Fruit fly (Drosophila melanogaster): ENCODE measurements around the gene Cpr35B.

Gene Cpr35B

DNA sequence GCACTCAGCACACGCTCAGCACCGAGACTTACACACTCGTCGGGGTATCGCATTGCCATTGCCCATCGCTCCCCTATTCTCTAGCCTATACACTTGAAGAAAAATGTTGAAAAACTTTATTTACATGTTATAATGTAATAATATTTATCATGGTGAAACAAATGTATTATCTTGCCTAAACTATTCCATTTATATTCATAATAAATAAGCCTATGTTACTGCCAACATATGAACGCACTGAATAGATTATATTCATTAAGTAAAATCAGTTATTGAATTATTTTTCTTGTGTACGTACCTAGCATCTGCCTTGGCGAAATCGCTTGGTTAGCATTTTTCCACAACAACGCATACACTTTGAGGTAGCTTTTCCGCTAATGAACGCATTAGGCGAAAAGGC lies 15.9 kb upstream of the Cpr35B start (continued):
- no peak for TF ChIP-seq sug (tag; optimal IDR thresholded peaks at IDR 0.05)
- TF ChIP-seq ap (GFP tag; IDR thresholded peaks at IDR 0.05) = no peak
- peak; percentile 54; the same call in 1 of the 2 replicates for TF ChIP-seq E2f1 (GFP tag; IDR thresholded peaks at IDR 0.05)
- no peak for TF ChIP-seq Vsx1 (GFP tag; optimal IDR thresholded peaks at IDR 0.05)
- peak; percentile 73 for TF ChIP-seq CG18262 (tag; optimal IDR thresholded peaks at IDR 0.05)
- no peak for TF ChIP-seq hkb (optimal IDR thresholded peaks at IDR 0.05)
- peak; percentile 64 for TF ChIP-seq hkb (GFP tag; IDR thresholded peaks at IDR 0.05)
- peak; percentile 54 for TF ChIP-seq Spps (tag; optimal IDR thresholded peaks at IDR 0.05)
- no peak for TF ChIP-seq Bdp1 (GFP tag; optimal IDR thresholded peaks at IDR 0.05)
- no peak for TF ChIP-seq Camta (GFP tag; optimal IDR thresholded peaks at IDR 0.05)
- TF ChIP-seq jing (GFP tag; optimal IDR thresholded peaks at IDR 0.05) = no peak
- TF ChIP-seq CG17829 (tag; optimal IDR thresholded peaks at IDR 0.05) = peak; percentile 75
- peak; percentile 60 for TF ChIP-seq zf30C (GFP tag; optimal IDR thresholded peaks at IDR 0.05)
- TF ChIP-seq hth (optimal IDR thresholded peaks at IDR 0.05) = no peak
- no peak for TF ChIP-seq Dad (GFP tag; optimal IDR thresholded peaks at IDR 0.05)
- TF ChIP-seq tgo (GFP tag; IDR thresholded peaks at IDR 0.05) = peak; percentile 52
- peak; percentile 31 for TF ChIP-seq fd96Cb (tag; optimal IDR thresholded peaks at IDR 0.05)
- TF ChIP-seq CG14667 (GFP tag; IDR thresholded peaks at IDR 0.05) = no peak
- TF ChIP-seq ci (GFP tag; IDR thresholded peaks at IDR 0.05) = 0 out of 3 replicates have a peak, but pooled peaks have one; percentile 16
- TF ChIP-seq CG4360 (GFP tag; IDR thresholded peaks at IDR 0.05) = 0 out of 2 replicates have a peak, but pooled peaks have one; percentile 29
- TF ChIP-seq gcm (GFP tag; optimal IDR thresholded peaks at IDR 0.05) = peak; percentile 48
- no peak for TF ChIP-seq Hmx (GFP tag; optimal IDR thresholded peaks at IDR 0.05)
- peak; percentile 43 for TF ChIP-seq Fer3 (tag; optimal IDR thresholded peaks at IDR 0.05)
- no peak for TF ChIP-seq ro (GFP tag; IDR thresholded peaks at IDR 0.05)
- 0 out of 2 replicates have a peak, but pooled peaks have one; percentile 32 for TF ChIP-seq CG4730 (GFP tag; IDR thresholded peaks at IDR 0.05)
- TF ChIP-seq Blimp-1 (GFP tag; optimal IDR thresholded peaks at IDR 0.05) = peak; percentile 64
- TF ChIP-seq CG10267 (tag; optimal IDR thresholded peaks at IDR 0.05) = peak; percentile 68
- TF ChIP-seq ewg (GFP tag; optimal IDR thresholded peaks at IDR 0.05) = peak; percentile 13
- peak; percentile 16 for TF ChIP-seq CG9817 (tag; optimal IDR thresholded peaks at IDR 0.05)
- peak; percentile 55 for TF ChIP-seq CG13775 (GFP tag; optimal IDR thresholded peaks at IDR 0.05)
- TF ChIP-seq Doc2 (GFP tag; IDR thresholded peaks at IDR 0.05) = no peak
- TF ChIP-seq Fer2 (tag; optimal IDR thresholded peaks at IDR 0.05) = no peak
- TF ChIP-seq CG6854 (GFP tag; optimal IDR thresholded peaks at IDR 0.05) = peak; percentile 6
- TF ChIP-seq dysf (GFP tag; IDR thresholded peaks at IDR 0.05) = 0 out of 3 replicates have a peak, but pooled peaks have one; percentile 5
- no peak for TF ChIP-seq disco-r (GFP tag; optimal IDR thresholded peaks at IDR 0.05)
- TF ChIP-seq tna (GFP tag; IDR thresholded peaks at IDR 0.05; ENCODE audit: partially characterized antibody) = no peak
- TF ChIP-seq bbx (GFP tag; IDR thresholded peaks at IDR 0.05; ENCODE audit: partially characterized antibody) = no peak
- TF ChIP-seq tll (GFP tag; optimal IDR thresholded peaks at IDR 0.05) = no peak
- no peak for TF ChIP-seq Hr78 (GFP tag; optimal IDR thresholded peaks at IDR 0.05)
- TF ChIP-seq stwl (tag; optimal IDR thresholded peaks at IDR 0.05) = peak; percentile 2
- TF ChIP-seq CG8944 (GFP tag; optimal IDR thresholded peaks at IDR 0.05) = no peak
- TF ChIP-seq CG4707 (GFP tag; optimal IDR thresholded peaks at IDR 0.05) = no peak
- TF ChIP-seq Sox100B (GFP tag; optimal IDR thresholded peaks at IDR 0.05) = peak; percentile 40
- TF ChIP-seq chinmo (GFP tag; IDR thresholded peaks at IDR 0.05; ENCODE audit: partially characterized antibody) = no peak
- no peak for TF ChIP-seq Hsf (GFP tag; optimal IDR thresholded peaks at IDR 0.05)
- peak; percentile 87 for TF ChIP-seq Ets65A (GFP tag)
- peak; percentile 22 for TF ChIP-seq CG1602 (GFP tag; optimal IDR thresholded peaks at IDR 0.05)
- TF ChIP-seq Med (GFP tag) = peak; percentile 39
- TF ChIP-seq CG11695 (GFP tag; IDR thresholded peaks at IDR 0.05) = peak; percentile 61; the same call in 1 of the 3 replicates
- no peak for TF ChIP-seq CG9932 (GFP tag; IDR thresholded peaks at IDR 0.05)
- no peak; the same call in 1 of the 2 replicates for TF ChIP-seq ranshi (GFP tag; IDR thresholded peaks at IDR 0.05)

Data from whole organism, embryonic.